Fruit fly (Drosophila melanogaster) whole organism, embryonic: ENCODE measurements around the gene Vsp37A.

Source experiments
- Ada2b ChIP-seq: fragments of 200-800 bp; sonication (Bioruptor generic); IDR thresholded peaks from 2 replicates; pipeline ENCODE4 v1.3.6; 2022; ENCODE audit warnings: missing biosample characterization, missing genetic modification characterization
- CG12391 ChIP-seq: fragments of 200-800 bp; sonication (Bioruptor generic); optimal IDR thresholded peaks from 3 replicates; lab custom pipeline; 2018; ENCODE audit warnings: missing biosample characterization, mild to moderate bottlenecking, missing genetic modification characterization, moderate library complexity
- CG12769 ChIP-seq: fragments of 200-800 bp; sonication (Bioruptor generic); optimal IDR thresholded peaks from 2 replicates; lab custom pipeline; 2019; ENCODE audit warnings: missing biosample characterization, mild to moderate bottlenecking, missing genetic modification characterization, moderate library complexity
- CG13123 ChIP-seq: fragments of 200-800 bp; sonication (Bioruptor generic); optimal IDR thresholded peaks from 2 replicates; lab custom pipeline; 2016; ENCODE audit warnings: missing biosample characterization, missing genetic modification characterization
- CG13624 ChIP-seq: fragments of 200-800 bp; sonication (Bioruptor generic); optimal IDR thresholded peaks from 2 replicates; lab custom pipeline; 2016; ENCODE audit warnings: missing biosample characterization, missing genetic modification characterization
- CG15011 ChIP-seq: fragments of 200-800 bp; sonication (Bioruptor generic); optimal IDR thresholded peaks from 3 replicates; lab custom pipeline; 2018; ENCODE audit warnings: missing biosample characterization, mild to moderate bottlenecking, missing genetic modification characterization
- CG17612 ChIP-seq: fragments of 200-800 bp; sonication (Bioruptor generic); IDR thresholded peaks from 2 replicates; pipeline ENCODE4 v1.3.6; 2022; ENCODE audit warnings: missing biosample characterization, missing genetic modification characterization
- CG17802 ChIP-seq: fragments of 200-800 bp; sonication (Bioruptor generic); optimal IDR thresholded peaks from 2 replicates; lab custom pipeline; 2018; ENCODE audit warnings: missing biosample characterization, mild to moderate bottlenecking, missing genetic modification characterization, moderate library complexity
- CG2875 ChIP-seq: fragments of 200-800 bp; sonication (Bioruptor generic); optimal IDR thresholded peaks from 2 replicates; lab custom pipeline; 2017; ENCODE audit warnings: missing biosample characterization, mild to moderate bottlenecking, missing genetic modification characterization, missing genetic modification reagents
- CG31388 ChIP-seq: fragments of 200-800 bp; sonication (Bioruptor generic); optimal IDR thresholded peaks from 2 replicates; lab custom pipeline; 2016; ENCODE audit warnings: missing biosample characterization, missing genetic modification characterization
- CG6683 ChIP-seq: fragments of 200-800 bp; sonication (Bioruptor generic); optimal IDR thresholded peaks from 2 replicates; lab custom pipeline; 2017; ENCODE audit warnings: missing biosample characterization, mild to moderate bottlenecking, missing genetic modification characterization, missing genetic modification reagents
- CG7372 ChIP-seq: fragments of 200-800 bp; sonication (Bioruptor generic); IDR thresholded peaks from 2 replicates; pipeline ENCODE4 v1.3.6; 2022; ENCODE audit warnings: missing biosample characterization, missing genetic modification characterization
- CG8290 ChIP-seq, 3 experiments: fragments of 200-800 bp; sonication (Bioruptor generic); optimal IDR thresholded peaks; 2 replicates each; lab custom pipeline; 2016 to 2019; ENCODE audit warnings: missing biosample characterization in 3 of 3, missing genetic modification characterization in 3 of 3, mild to moderate bottlenecking in 2 of 3, moderate library complexity in 1 of 3
- CG8765 ChIP-seq: fragments of 200-800 bp; sonication (Bioruptor generic); IDR thresholded peaks from 2 replicates; pipeline ENCODE4 v1.3.6; 2022; ENCODE audit warnings: missing biosample characterization, missing genetic modification characterization
- CG9609 ChIP-seq: fragments of 200-800 bp; sonication (Bioruptor generic); optimal IDR thresholded peaks from 3 replicates; lab custom pipeline; 2016; ENCODE audit warnings: missing biosample characterization, missing genetic modification characterization
- CG9797 ChIP-seq: fragments of 200-800 bp; sonication (Bioruptor generic); optimal IDR thresholded peaks from 3 replicates; lab custom pipeline; 2018; ENCODE audit warnings: missing biosample characterization, mild to moderate bottlenecking, missing genetic modification characterization
- CkIIα-i1 ChIP-seq: fragments of 200-800 bp; sonication (Bioruptor generic); IDR thresholded peaks from 2 replicates; pipeline ENCODE4 v1.3.6; 2022; ENCODE audit warnings: missing biosample characterization, missing genetic modification characterization
- E2f2 ChIP-seq: fragments of 200-800 bp; sonication (Bioruptor generic); IDR thresholded peaks from 2 replicates; pipeline ENCODE4 v1.3.6; 2022; ENCODE audit warnings: missing biosample characterization, missing genetic modification characterization
- ERR ChIP-seq: fragments of 200-800 bp; sonication (Bioruptor generic); optimal IDR thresholded peaks from 2 replicates; lab custom pipeline; 2016; ENCODE audit warnings: missing biosample characterization, missing genetic modification characterization
- Hr39 ChIP-seq: fragments of >200 bp; optimal IDR thresholded peaks from 2 replicates; lab custom pipeline; 2017
- MBD-R2 ChIP-seq: fragments of 200-800 bp; sonication (Bioruptor generic); IDR thresholded peaks from 2 replicates; pipeline ENCODE4 v1.3.6; 2022; ENCODE audit warnings: missing biosample characterization, missing genetic modification characterization
- Oaz ChIP-seq: fragments of 200-800 bp; sonication (Bioruptor generic); IDR thresholded peaks from 2 replicates; pipeline ENCODE4 v1.3.6; 2022; ENCODE audit warnings: missing biosample characterization, missing genetic modification characterization
- Optix ChIP-seq: fragments of 200-800 bp; sonication (Bioruptor generic); IDR thresholded peaks from 3 replicates; pipeline ENCODE4 v1.3.6; 2022; ENCODE audit warnings: missing biosample characterization, missing genetic modification characterization
- Poxn ChIP-seq: fragments of 200-800 bp; sonication (Bioruptor generic); IDR thresholded peaks from 2 replicates; pipeline ENCODE4 v1.3.6; 2022; ENCODE audit warnings: missing biosample characterization, missing genetic modification characterization
- Rx ChIP-seq: fragments of 200-800 bp; sonication (Bioruptor generic); IDR thresholded peaks from 2 replicates; pipeline ENCODE4 v1.3.6; 2022; ENCODE audit warnings: missing biosample characterization, missing genetic modification characterization
- Stat92E ChIP-seq, 3 experiments: fragments of >200 bp in 2 of 3; fragments of 200-800 bp in 1 of 3; sonication (Bioruptor generic) in 1 of 3; optimal IDR thresholded peaks; 2 replicates each; lab custom pipeline; 2017 to 2019; ENCODE audit warnings: missing biosample characterization in 3 of 3, missing genetic modification characterization in 3 of 3, mild to moderate bottlenecking in 1 of 3, moderate library complexity in 1 of 3
- YL-1 ChIP-seq: fragments of 200-800 bp; sonication (Bioruptor generic); optimal IDR thresholded peaks from 3 replicates; lab custom pipeline; 2017; ENCODE audit warnings: missing biosample characterization, mild to moderate bottlenecking, missing genetic modification characterization
- ab ChIP-seq: fragments of 200-800 bp; sonication (Bioruptor generic); optimal IDR thresholded peaks from 2 replicates; lab custom pipeline; 2016; ENCODE audit warnings: missing biosample characterization, missing genetic modification characterization
- bowl ChIP-seq: fragments of 200-800 bp; sonication (Bioruptor generic); IDR thresholded peaks from 2 replicates; pipeline ENCODE4 v1.3.6; 2022; ENCODE audit warnings: missing biosample characterization, missing genetic modification characterization
- dan ChIP-seq: fragments of 200-800 bp; sonication (Bioruptor generic); IDR thresholded peaks from 2 replicates; pipeline ENCODE4 v1.3.6; 2022; ENCODE audit warnings: missing biosample characterization, missing genetic modification characterization
- danr ChIP-seq: fragments of 200-800 bp; sonication (Bioruptor generic); IDR thresholded peaks from 2 replicates; pipeline ENCODE4 v1.3.6; 2022; ENCODE audit warnings: missing biosample characterization, missing genetic modification characterization
- dati ChIP-seq: fragments of 200-800 bp; sonication (Bioruptor generic); IDR thresholded peaks from 2 replicates; pipeline ENCODE4 v1.3.6; 2022; ENCODE audit warnings: missing biosample characterization, missing genetic modification characterization
- disco-r ChIP-seq: fragments of 200-800 bp; sonication (Bioruptor generic); optimal IDR thresholded peaks from 2 replicates; lab custom pipeline; 2016; ENCODE audit warnings: missing biosample characterization, missing genetic modification characterization
- dpn ChIP-seq, 2 experiments: fragments of 200-800 bp; sonication (Bioruptor generic); optimal IDR thresholded peaks; 3 replicates each; lab custom pipeline; 2016; ENCODE audit warnings: missing biosample characterization in 2 of 2, missing genetic modification characterization in 2 of 2
- esg ChIP-seq: fragments of 200-800 bp; sonication (Bioruptor generic); conservative IDR thresholded peaks from 2 replicates; pipeline ENCODE4 v1.3.6; 2022; ENCODE audit warnings: missing biosample characterization, missing genetic modification characterization
- eyg ChIP-seq: fragments of 200-800 bp; sonication (Bioruptor generic); optimal IDR thresholded peaks from 3 replicates; lab custom pipeline; 2016; ENCODE audit warnings: missing biosample characterization, missing genetic modification characterization
- ken ChIP-seq: fragments of 200-800 bp; sonication (Bioruptor generic); IDR thresholded peaks from 3 replicates; pipeline ENCODE4 v1.3.6; 2022; ENCODE audit warnings: missing biosample characterization, missing genetic modification characterization
- mld ChIP-seq: fragments of 200-800 bp; sonication (Bioruptor generic); IDR thresholded peaks from 3 replicates; pipeline ENCODE4 v1.3.6; 2022; ENCODE audit warnings: missing biosample characterization, missing genetic modification characterization; ENCODE audit not compliant: partially characterized antibody
- nau ChIP-seq: fragments of 200-800 bp; sonication (Bioruptor generic); optimal IDR thresholded peaks from 3 replicates; lab custom pipeline; 2017; ENCODE audit warnings: missing biosample characterization, mild to moderate bottlenecking, missing genetic modification characterization, missing genetic modification reagents
- odd ChIP-seq: fragments of 200-800 bp; sonication (Bioruptor generic); optimal IDR thresholded peaks from 2 replicates; lab custom pipeline; 2017; ENCODE audit warnings: missing biosample characterization, mild to moderate bottlenecking, missing genetic modification characterization
- pan ChIP-seq, 4 experiments: fragments of >200 bp in 3 of 4; fragments of 200-800 bp in 1 of 4; sonication (Bioruptor generic) in 1 of 4; optimal IDR thresholded peaks in 3 of 4; IDR thresholded peaks in 1 of 4; 2 replicates each; pipeline versions ENCODE4 v1.3.6 to Lab custom; 2017 to 2022; ENCODE audit warnings: missing biosample characterization in 2 of 4, missing genetic modification characterization in 2 of 4, mixed read lengths in 1 of 4
- prd ChIP-seq, 3 experiments: fragments of >200 bp in 2 of 3; fragments of 200-800 bp in 1 of 3; sonication (Bioruptor generic) in 1 of 3; optimal IDR thresholded peaks in 2 of 3; IDR thresholded peaks in 1 of 3; 2 replicates in 2 of 3; 3 replicates in 1 of 3; pipeline versions ENCODE4 v1.3.6 to Lab custom; 2017 to 2022; ENCODE audit warnings: missing biosample characterization in 1 of 3, missing genetic modification characterization in 1 of 3
- run ChIP-seq: fragments of 200-800 bp; sonication (Bioruptor generic); optimal IDR thresholded peaks from 3 replicates; lab custom pipeline; 2018; ENCODE audit warnings: missing biosample characterization, mild to moderate bottlenecking, missing genetic modification characterization
- sc ChIP-seq, 3 experiments: fragments of >200 bp in 2 of 3; fragments of 200-800 bp in 1 of 3; sonication (Bioruptor generic) in 1 of 3; optimal IDR thresholded peaks; 2 replicates in 2 of 3; 3 replicates in 1 of 3; lab custom pipeline; 2017; ENCODE audit warnings: mild to moderate bottlenecking in 1 of 3, missing biosample characterization in 1 of 3, missing genetic modification characterization in 1 of 3, missing genetic modification reagents in 1 of 3
- sens-2 ChIP-seq: fragments of 200-800 bp; sonication (Bioruptor generic); IDR thresholded peaks from 2 replicates; pipeline ENCODE4 v1.3.6; 2022; ENCODE audit warnings: missing biosample characterization, missing genetic modification characterization
- seq ChIP-seq: fragments of 200-800 bp; sonication (Bioruptor generic); IDR thresholded peaks from 2 replicates; pipeline ENCODE4 v1.3.6; 2022; ENCODE audit warnings: missing biosample characterization, missing genetic modification characterization
- sima ChIP-seq: fragments of 200-800 bp; sonication (Bioruptor generic); optimal IDR thresholded peaks from 2 replicates; lab custom pipeline; 2016; ENCODE audit warnings: missing biosample characterization, missing genetic modification characterization
- z ChIP-seq: fragments of 200-800 bp; sonication (Bioruptor generic); IDR thresholded peaks from 3 replicates; pipeline ENCODE4 v1.3.6; 2022; ENCODE audit warnings: missing biosample characterization, missing genetic modification characterization
- zf30C ChIP-seq: fragments of 200-800 bp; sonication (Bioruptor generic); optimal IDR thresholded peaks from 3 replicates; lab custom pipeline; 2018; ENCODE audit warnings: missing biosample characterization, mild to moderate bottlenecking, missing genetic modification characterization

The Vsp37A gene

DNA sequence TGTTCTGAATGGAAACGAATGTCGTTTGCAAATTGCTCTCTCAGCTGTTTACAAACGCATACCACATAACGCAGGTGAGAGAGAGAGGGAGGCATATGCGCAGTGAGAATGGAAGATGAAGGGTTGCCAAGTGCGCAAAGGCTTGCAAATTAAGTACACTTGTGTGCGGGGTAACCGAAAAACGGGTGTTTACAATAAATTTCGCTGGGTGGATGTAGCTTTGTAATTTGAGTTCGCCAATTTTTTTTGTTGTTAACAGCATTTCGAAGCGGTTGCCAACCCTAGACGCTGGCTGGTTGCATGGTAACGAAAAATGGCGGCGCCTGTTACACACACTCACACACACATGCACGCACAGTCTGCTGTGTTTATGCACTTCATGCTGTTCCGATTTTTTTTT lies 33.6 kb downstream of the Vsp37A start (continued):
- peak; percentile 94 for TF ChIP-seq CG12391 (tag; lab: Kevin White, UChicago)
- peak; percentile 95 for TF ChIP-seq dati (GFP tag; lab: Robert Waterston, UW)
- TF ChIP-seq CkIIα-i1 (GFP tag; lab: Robert Waterston, UW) = peak; percentile 84
- TF ChIP-seq CG13123 (GFP tag; lab: Kevin White, UChicago) = peak; percentile 87
- peak; percentile 92 for TF ChIP-seq CG17612 (GFP tag; lab: Robert Waterston, UW)
- TF ChIP-seq sima (GFP tag; lab: Kevin White, UChicago) = peak; percentile 60
- peak; percentile 46 for TF ChIP-seq dan (GFP tag; lab: Robert Waterston, UW)
- TF ChIP-seq CG7372 (GFP tag; lab: Robert Waterston, UW) = peak; percentile 97
- peak; percentile 94 for TF ChIP-seq Oaz (GFP tag; lab: Robert Waterston, UW)
- TF ChIP-seq danr = peak; percentile 94
- peak; percentile 88 for TF ChIP-seq eyg (GFP tag; lab: Kevin White, UChicago)
- TF ChIP-seq Ada2b = peak; percentile 96
- TF ChIP-seq disco-r (GFP tag; lab: Kevin White, UChicago) = peak; percentile 91
- TF ChIP-seq esg (GFP tag; lab: Robert Waterston, UW) = peak; percentile 92
- peak; percentile 93 for TF ChIP-seq ab (GFP tag; lab: Kevin White, UChicago)
- TF ChIP-seq ken = peak; percentile 97
- peak; percentile 96 for TF ChIP-seq seq (GFP tag; lab: Robert Waterston, UW)
- TF ChIP-seq CG17802 = peak; percentile 80
- 0 out of 3 replicates have a peak, but pooled peaks have one; percentile 53 for TF ChIP-seq z (GFP tag; lab: Robert Waterston, UW)
- peak; percentile 82 for TF ChIP-seq E2f2 (GFP tag; lab: Robert Waterston, UW)
- peak; percentile 95 for TF ChIP-seq CG9609
- TF ChIP-seq prd (optimal IDR thresholded peaks at IDR 0.05; lab: Kevin White, UChicago) = no peak
- peak; percentile 97 for TF ChIP-seq prd (GFP tag; IDR thresholded peaks at IDR 0.05; lab: Robert Waterston, UW)
- peak; percentile 98 for TF ChIP-seq CG12769 (tag; lab: Kevin White, UChicago)
- TF ChIP-seq sens-2 (GFP tag; lab: Robert Waterston, UW) = peak; percentile 96
- TF ChIP-seq dpn (GFP tag; optimal IDR thresholded peaks at IDR 0.05; lab: Kevin White, UChicago) = peak; percentile 96
- no peak for TF ChIP-seq sc (optimal IDR thresholded peaks at IDR 0.05; lab: Kevin White, UChicago)
- peak; percentile 90 for TF ChIP-seq sc (GFP tag; optimal IDR thresholded peaks at IDR 0.05; lab: Kevin White, UChicago)
- TF ChIP-seq CG13624 (GFP tag; lab: Kevin White, UChicago) = peak; percentile 97
- TF ChIP-seq CG8765 (GFP tag; lab: Robert Waterston, UW) = peak; percentile 83
- peak; percentile 97 for TF ChIP-seq Optix (GFP tag; lab: Robert Waterston, UW)
- TF ChIP-seq Stat92E (GFP tag; optimal IDR thresholded peaks at IDR 0.05; lab: Kevin White, UChicago) = no peak
- TF ChIP-seq run (tag; lab: Kevin White, UChicago) = peak; percentile 90
- peak; percentile 90 for TF ChIP-seq CG8290 (GFP tag; optimal IDR thresholded peaks at IDR 0.05; lab: Kevin White, UChicago)
- TF ChIP-seq CG8290 (tag; optimal IDR thresholded peaks at IDR 0.05; lab: Kevin White, UChicago) = peak; percentile 87 to 99
- no peak for TF ChIP-seq nau
- peak; percentile 80 for TF ChIP-seq CG31388 (GFP tag; lab: Kevin White, UChicago)
- TF ChIP-seq bowl = peak; percentile 95
- no peak for TF ChIP-seq Hr39 (lab: Kevin White, UChicago)
- no peak for TF ChIP-seq pan (optimal IDR thresholded peaks at IDR 0.05; lab: Kevin White, UChicago)
- peak in 1 of 2 experiments; percentile 98 for TF ChIP-seq pan (GFP tag; optimal IDR thresholded peaks at IDR 0.05 in 1 of 2, IDR thresholded peaks at IDR 0.05 in 1 of 2)
- peak; percentile 93 for TF ChIP-seq MBD-R2 (GFP tag; lab: Robert Waterston, UW)
- TF ChIP-seq CG6683 = peak; percentile 83
- TF ChIP-seq odd = peak; percentile 94
- peak; percentile 35 for TF ChIP-seq zf30C (GFP tag; lab: Kevin White, UChicago)
- TF ChIP-seq Poxn (GFP tag; lab: Robert Waterston, UW) = peak; percentile 81
- no peak for TF ChIP-seq mld (GFP tag; lab: Robert Waterston, UW)
- no peak for TF ChIP-seq CG15011 (GFP tag; lab: Kevin White, UChicago)
- peak; percentile 46 for TF ChIP-seq CG9797
- TF ChIP-seq Rx (GFP tag; lab: Robert Waterston, UW) = peak; percentile 96
- TF ChIP-seq ERR (GFP tag; lab: Kevin White, UChicago) = peak; percentile 88
- TF ChIP-seq YL-1 (GFP tag; lab: Kevin White, UChicago) = peak; percentile 89
- peak; percentile 96 for TF ChIP-seq CG2875 (GFP tag; lab: Kevin White, UChicago)
